Worm (Caenorhabditis elegans): ENCODE results near the gene C55A1.1.

- TF ChIP-seq fos-1 (tag; optimal IDR thresholded peaks at IDR 0.05): no peak
- no peak for TF ChIP-seq pqm-1 (tag; optimal IDR thresholded peaks at IDR 0.05)
Observed at ce11 chrV:15668870-15669269, 47.3 kb downstream of the C55A1.1 start, which contains the start of gene K06B4.4.
